Worm (Caenorhabditis elegans) whole organism, midembryonic: Measurements from ENCODE around the gene F46H6.5.

Source experiments
- flt-1 ChIP-seq: fragments of 200-800 bp; sonication (Bioruptor generic); IDR thresholded peaks from 2 replicates; pipeline ENCODE4 v1.3.6; 2022; ENCODE audit warnings: missing genetic modification characterization, missing compliant biosample characterization
- klf-2 ChIP-seq: fragments of 200-800 bp; sonication (Bioruptor generic); conservative IDR thresholded peaks from 2 replicates; pipeline ENCODE4 v1.3.6; 2022; ENCODE audit warnings: missing genetic modification reagents, missing genetic modification characterization, missing compliant biosample characterization
- med-1 ChIP-seq: sonication (generic microtip); optimal IDR thresholded peaks from 2 replicates; lab custom pipeline; 2017; ENCODE audit warnings: missing genetic modification characterization, mild to moderate bottlenecking, missing compliant biosample characterization, antibody characterized with exemption, missing genetic modification reagents; ENCODE audit not compliant: insufficient read depth

ce11 chrX:4453820-4454219, 38.2 kb downstream of the F46H6.5 start, which contains the start of gene F02E8.4:
- TF ChIP-seq flt-1 (GFP tag; lab: Robert Waterston, UW) (no peak), med-1 (GFP tag; lab: Kevin White, UChicago) (no peak), klf-2 (GFP tag; lab: Robert Waterston, UW) (no peak)
